Worm (Caenorhabditis elegans): ENCODE measurements around the gene gcy-37.
A peak's percentile ranks its signal among the peaks of the same experiment; 100 is the strongest.

The gcy-37 gene

DNA sequence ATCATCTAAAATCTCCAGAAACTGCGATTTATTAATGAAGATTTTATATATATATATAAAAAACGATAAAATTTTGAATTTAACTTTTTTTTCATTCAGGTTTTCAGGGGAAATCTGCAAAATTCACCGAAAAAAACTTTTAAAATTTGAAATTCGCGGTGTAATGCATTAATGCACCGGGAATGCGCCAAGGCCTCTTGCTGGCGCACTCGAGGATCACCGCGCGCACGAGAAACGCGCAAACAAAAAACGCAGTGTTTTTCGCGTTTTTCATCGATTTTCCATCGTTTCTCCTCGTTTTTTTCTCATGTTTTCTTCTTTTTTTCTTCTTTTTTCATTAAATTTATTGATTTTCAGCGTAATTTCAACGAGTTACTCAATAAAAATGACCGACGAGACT is 18.6 kb upstream of the gcy-37 start, which contains the start of gene hrpu-2 (continued):
- TF ChIP-seq daf-12 (tag; optimal IDR thresholded peaks at IDR 0.05): no peak
- no peak for TF ChIP-seq lin-1 (GFP tag; IDR thresholded peaks at IDR 0.05)
- peak; percentile 25 to 90 for TF ChIP-seq lsy-2 (tag; optimal IDR thresholded peaks at IDR 0.05)
- no peak for TF ChIP-seq ama-1 (optimal IDR thresholded peaks at IDR 0.05)
- no peak for TF ChIP-seq snpc-4 (tag; optimal IDR thresholded peaks at IDR 0.05)
- TF ChIP-seq mes-2 (tag; optimal IDR thresholded peaks at IDR 0.05; ENCODE audit: poor library complexity, severe bottlenecking): peak; percentile 92
- TF ChIP-seq arid-1 (GFP tag; conservative IDR thresholded peaks at IDR 0.05): peak; percentile 52; the same call in 1 of the 2 replicates
- TF ChIP-seq ZK337.2 (GFP tag; IDR thresholded peaks at IDR 0.05): no peak
- peak; percentile 62 for TF ChIP-seq spr-3 (GFP tag; optimal IDR thresholded peaks at IDR 0.05)
- TF ChIP-seq R02D3.7 (tag; optimal IDR thresholded peaks at IDR 0.05): no peak
- TF ChIP-seq Y5F2A.4 (GFP tag; optimal IDR thresholded peaks at IDR 0.05): no peak
- TF ChIP-seq F44E2.7 (GFP tag; IDR thresholded peaks at IDR 0.05): no peak
- TF ChIP-seq lin-29 (GFP tag; IDR thresholded peaks at IDR 0.05): 0 out of 2 replicates have a peak, but pooled peaks have one; percentile 18
- peak; percentile 57 for TF ChIP-seq F10B5.3 (tag; optimal IDR thresholded peaks at IDR 0.05)
- TF ChIP-seq hmg-1.1 (GFP tag; IDR thresholded peaks at IDR 0.05): peak; percentile 78
- no peak for TF ChIP-seq zfp-2 (tag; optimal IDR thresholded peaks at IDR 0.05)
- TF ChIP-seq fkh-10 (GFP tag; optimal IDR thresholded peaks at IDR 0.05): peak; percentile 41
- TF ChIP-seq dpl-1 (GFP tag; optimal IDR thresholded peaks at IDR 0.05): peak; percentile 98
- no peak for TF ChIP-seq egl-43 (GFP tag; IDR thresholded peaks at IDR 0.05)

DNA sequence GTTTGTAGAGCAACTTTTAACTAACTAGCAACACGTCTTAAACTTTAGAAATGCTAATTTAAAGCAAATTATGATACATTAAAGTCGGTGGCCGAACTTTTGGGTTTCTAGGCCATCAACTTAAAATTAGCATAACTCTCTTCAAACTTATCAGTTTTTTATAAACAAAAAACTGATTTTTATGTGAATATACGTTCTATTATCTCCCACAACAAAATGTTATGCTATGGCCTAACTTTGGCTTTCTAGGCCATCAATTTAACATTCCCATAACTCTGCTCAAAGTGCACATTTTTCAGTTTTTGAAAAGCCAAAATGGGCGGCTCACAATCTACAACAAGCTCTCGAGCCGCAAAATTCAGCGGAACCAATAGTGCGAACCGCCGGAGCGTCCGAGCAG is 16.3 kb upstream of the gcy-37 start, which contains the start of gene C54E4.1:
C54E4.1 (plus strand) TSS at position 301 of the 400 bp plus-strand sequence.
- TF ChIP-seq mep-1 (tag; optimal IDR thresholded peaks at IDR 0.05): no peak
- TF ChIP-seq tra-1 (GFP tag; IDR thresholded peaks at IDR 0.05): 0 out of 2 replicates have a peak, but pooled peaks have one; percentile 38
- TF ChIP-seq set-16 (GFP tag; IDR thresholded peaks at IDR 0.05): peak; percentile 37; the same call in 1 of the 2 replicates

DNA sequence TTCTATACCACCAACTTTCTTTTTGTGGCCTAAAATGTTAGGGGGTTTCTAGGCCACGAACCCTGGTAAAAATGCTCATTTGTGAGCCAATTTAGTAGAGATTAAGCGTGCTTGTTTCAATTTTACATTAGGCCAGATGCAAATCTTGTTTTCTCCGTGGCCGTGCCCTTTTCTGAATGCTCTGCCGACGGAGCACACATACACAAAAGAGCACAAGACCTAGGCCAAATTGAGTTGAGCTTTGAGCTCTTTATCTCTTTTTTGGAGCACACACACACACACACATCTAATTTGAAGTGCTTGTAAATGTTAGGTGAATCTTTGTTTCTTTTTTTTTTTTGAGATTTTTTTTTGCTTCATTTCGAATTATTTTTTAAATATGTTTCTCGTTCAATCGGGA is 13.9 kb upstream of the gcy-37 start:
- no peak for TF ChIP-seq nhr-6 (tag; optimal IDR thresholded peaks at IDR 0.05)
- TF ChIP-seq daf-8 (GFP tag; IDR thresholded peaks at IDR 0.05): no peak
- no peak for TF ChIP-seq ZK337.2 (GFP tag; IDR thresholded peaks at IDR 0.05)
- TF ChIP-seq fkh-10 (GFP tag; optimal IDR thresholded peaks at IDR 0.05): peak; percentile 28
- TF ChIP-seq dmd-6 (GFP tag; IDR thresholded peaks at IDR 0.05): no peak
- TF ChIP-seq lsy-2 (tag; optimal IDR thresholded peaks at IDR 0.05): no peak
- TF ChIP-seq spr-3 (GFP tag; optimal IDR thresholded peaks at IDR 0.05): no peak
- no peak for TF ChIP-seq nhr-41 (GFP tag; IDR thresholded peaks at IDR 0.05)
- TF ChIP-seq aha-1 (tag): peak; percentile 4
- TF ChIP-seq ceh-62 (tag; optimal IDR thresholded peaks at IDR 0.05): no peak
- TF ChIP-seq duxl-1 (tag; optimal IDR thresholded peaks at IDR 0.05; ENCODE audit: poor library complexity): no peak
- TF ChIP-seq nhr-77 (tag; optimal IDR thresholded peaks at IDR 0.05): no peak
- TF ChIP-seq mxl-2 (GFP tag; conservative IDR thresholded peaks at IDR 0.05): no peak
- TF ChIP-seq nhr-10 (tag; optimal IDR thresholded peaks at IDR 0.05): no peak
- no peak for TF ChIP-seq nhr-28 (tag; optimal IDR thresholded peaks at IDR 0.05)
- no peak for TF ChIP-seq tra-1 (GFP tag; IDR thresholded peaks at IDR 0.05)
- TF ChIP-seq egl-43 (GFP tag; IDR thresholded peaks at IDR 0.05): no peak
- no peak for TF ChIP-seq madf-9 (GFP tag; conservative IDR thresholded peaks at IDR 0.05)
- TF ChIP-seq ceh-44 (GFP tag; IDR thresholded peaks at IDR 0.05): no peak
- TF ChIP-seq ama-1 (optimal IDR thresholded peaks at IDR 0.05): no peak
- peak; percentile 49; the same call in 1 of the 2 replicates for TF ChIP-seq ctbp-1 (GFP tag; IDR thresholded peaks at IDR 0.05)
- no peak for TF ChIP-seq set-16 (GFP tag; IDR thresholded peaks at IDR 0.05)
- TF ChIP-seq snpc-4 (tag; optimal IDR thresholded peaks at IDR 0.05): no peak

- no peak for TF ChIP-seq mdl-1 (tag; optimal IDR thresholded peaks at IDR 0.05)
- TF ChIP-seq nhr-237 (tag; optimal IDR thresholded peaks at IDR 0.05): no peak
- TF ChIP-seq F10B5.3 (tag; optimal IDR thresholded peaks at IDR 0.05): no peak
- no peak for TF ChIP-seq duxl-1 (tag; optimal IDR thresholded peaks at IDR 0.05; ENCODE audit: poor library complexity)
- TF ChIP-seq arid-1 (GFP tag; conservative IDR thresholded peaks at IDR 0.05): no peak
- no peak for TF ChIP-seq egl-27 (tag; optimal IDR thresholded peaks at IDR 0.05)
- no peak for TF ChIP-seq ama-1 (optimal IDR thresholded peaks at IDR 0.05)
- TF ChIP-seq hif-1 (tag; optimal IDR thresholded peaks at IDR 0.05): no peak
- TF ChIP-seq mxl-3 (GFP tag; optimal IDR thresholded peaks at IDR 0.05): no peak
- TF ChIP-seq Y48G9A.11 (GFP tag; IDR thresholded peaks at IDR 0.05): no peak
- TF ChIP-seq T20F7.1 (GFP tag; optimal IDR thresholded peaks at IDR 0.05): no peak
- TF ChIP-seq nhr-25 (tag; optimal IDR thresholded peaks at IDR 0.05; ENCODE audit: borderline replicate concordance, insufficient read depth): no peak
- no peak for TF ChIP-seq fkh-10 (GFP tag; optimal IDR thresholded peaks at IDR 0.05)
- no peak for TF ChIP-seq ZK337.2 (GFP tag; IDR thresholded peaks at IDR 0.05)
- TF ChIP-seq saeg-2 (GFP tag; IDR thresholded peaks at IDR 0.05): no peak
- TF ChIP-seq lin-29 (GFP tag; IDR thresholded peaks at IDR 0.05): no peak
Observed at ce11 chrIV:2170332-2170731, 11.4 kb upstream of the gcy-37 start.
